Fruit fly (Drosophila melanogaster) whole organism, embryonic: ENCODE measurements around the gene hd.

Source experiments
- Blimp-1 ChIP-seq: fragments of 200-800 bp; sonication (Bioruptor generic); optimal IDR thresholded peaks from 3 replicates; lab custom pipeline; 2018; ENCODE audit warnings: missing biosample characterization, missing genetic modification characterization, mild to moderate bottlenecking, moderate library complexity, missing genetic modification reagents
- Bteb2 ChIP-seq: fragments of 200-800 bp; sonication (Bioruptor generic); optimal IDR thresholded peaks from 2 replicates; lab custom pipeline; 2016; ENCODE audit warnings: missing biosample characterization, missing genetic modification characterization
- CG10209 ChIP-seq: fragments of 200-800 bp; sonication (Bioruptor generic); optimal IDR thresholded peaks from 3 replicates; lab custom pipeline; 2017; ENCODE audit warnings: missing biosample characterization, mild to moderate bottlenecking, missing genetic modification characterization, missing genetic modification reagents
- CG11504 ChIP-seq: fragments of 200-800 bp; sonication (Bioruptor generic); optimal IDR thresholded peaks from 3 replicates; lab custom pipeline; 2019; ENCODE audit warnings: missing biosample characterization, mild to moderate bottlenecking, missing genetic modification characterization, moderate library complexity
- CG11696 ChIP-seq: fragments of 200-800 bp; sonication (Bioruptor generic); IDR thresholded peaks from 2 replicates; pipeline ENCODE4 v1.3.6; 2022; ENCODE audit warnings: missing biosample characterization, missing genetic modification characterization
- CG12155 ChIP-seq: fragments of 200-800 bp; sonication (Bioruptor generic); optimal IDR thresholded peaks from 3 replicates; lab custom pipeline; 2016; ENCODE audit warnings: missing biosample characterization, missing genetic modification characterization
- CG12391 ChIP-seq: fragments of 200-800 bp; sonication (Bioruptor generic); optimal IDR thresholded peaks from 3 replicates; lab custom pipeline; 2018; ENCODE audit warnings: missing biosample characterization, mild to moderate bottlenecking, missing genetic modification characterization, moderate library complexity
- CG12769 ChIP-seq: fragments of 200-800 bp; sonication (Bioruptor generic); optimal IDR thresholded peaks from 2 replicates; lab custom pipeline; 2019; ENCODE audit warnings: missing biosample characterization, mild to moderate bottlenecking, missing genetic modification characterization, moderate library complexity
- CG16863 ChIP-seq: fragments of 200-800 bp; sonication (Bioruptor generic); optimal IDR thresholded peaks from 3 replicates; lab custom pipeline; 2016; ENCODE audit warnings: missing biosample characterization, missing genetic modification characterization
- CG17186 ChIP-seq: fragments of 200-800 bp; sonication (Bioruptor generic); optimal IDR thresholded peaks from 3 replicates; lab custom pipeline; 2017; ENCODE audit warnings: missing biosample characterization, missing genetic modification reagents, missing genetic modification characterization
- CG17361 ChIP-seq: fragments of 200-800 bp; sonication (Bioruptor generic); IDR thresholded peaks from 3 replicates; pipeline ENCODE4 v1.3.6; 2022; ENCODE audit warnings: missing biosample characterization, missing genetic modification characterization
- CG18262 ChIP-seq: fragments of 200-800 bp; optimal IDR thresholded peaks from 3 replicates; lab custom pipeline; 2019; ENCODE audit warnings: missing biosample characterization, mild to moderate bottlenecking, missing genetic modification characterization, moderate library complexity
- CG18476 ChIP-seq: fragments of 200-800 bp; sonication (Bioruptor generic); optimal IDR thresholded peaks from 2 replicates; lab custom pipeline; 2016; ENCODE audit warnings: missing biosample characterization, mild to moderate bottlenecking, missing genetic modification characterization
- CG2116 ChIP-seq: fragments of 200-800 bp; sonication (Bioruptor generic); optimal IDR thresholded peaks from 3 replicates; lab custom pipeline; 2018; ENCODE audit warnings: missing biosample characterization, mild to moderate bottlenecking, missing genetic modification characterization
- CG2199 ChIP-seq: fragments of 200-800 bp; sonication (Bioruptor generic); IDR thresholded peaks from 3 replicates; pipeline ENCODE4 v1.3.6; 2022; ENCODE audit warnings: missing biosample characterization, missing genetic modification characterization
- CG31441 ChIP-seq: fragments of 200-800 bp; sonication (Bioruptor generic); IDR thresholded peaks from 2 replicates; pipeline ENCODE4 v1.3.6; 2022; ENCODE audit warnings: missing biosample characterization, missing genetic modification characterization
- CG34422 ChIP-seq: fragments of 200-800 bp; sonication (Bioruptor generic); IDR thresholded peaks from 3 replicates; pipeline ENCODE4 v1.3.6; 2022; ENCODE audit warnings: missing biosample characterization, missing genetic modification characterization
- CG4820 ChIP-seq: fragments of 200-800 bp; sonication (Bioruptor generic); optimal IDR thresholded peaks from 3 replicates; lab custom pipeline; 2016; ENCODE audit warnings: missing biosample characterization, missing genetic modification characterization
- CG5180 ChIP-seq: fragments of 200-800 bp; sonication (Bioruptor generic); optimal IDR thresholded peaks from 3 replicates; lab custom pipeline; 2017; ENCODE audit warnings: missing biosample characterization, missing genetic modification characterization, mild to moderate bottlenecking, moderate library complexity, missing genetic modification reagents
- CG7357 ChIP-seq: fragments of 200-800 bp; sonication (Bioruptor generic); IDR thresholded peaks from 3 replicates; pipeline ENCODE4 v1.3.6; 2022; ENCODE audit warnings: missing biosample characterization, missing genetic modification characterization
- CG7372 ChIP-seq: fragments of 200-800 bp; sonication (Bioruptor generic); IDR thresholded peaks from 2 replicates; pipeline ENCODE4 v1.3.6; 2022; ENCODE audit warnings: missing biosample characterization, missing genetic modification characterization
- CG8478 ChIP-seq: fragments of >200 bp; optimal IDR thresholded peaks from 2 replicates; lab custom pipeline; 2018
- CG8944 ChIP-seq: fragments of 200-800 bp; sonication (Bioruptor generic); optimal IDR thresholded peaks from 3 replicates; lab custom pipeline; 2016; ENCODE audit warnings: missing biosample characterization, missing genetic modification characterization
- CG9727 ChIP-seq: fragments of 200-800 bp; sonication (Bioruptor generic); optimal IDR thresholded peaks from 3 replicates; lab custom pipeline; 2017; ENCODE audit warnings: missing biosample characterization, mild to moderate bottlenecking, missing genetic modification characterization
- CG9932 ChIP-seq: fragments of 200-800 bp; sonication (Bioruptor generic); IDR thresholded peaks from 2 replicates; pipeline ENCODE4 v1.3.6; 2022; ENCODE audit warnings: missing biosample characterization, missing genetic modification characterization
- CTCF ChIP-seq: fragments of 200-800 bp; sonication (Bioruptor generic); optimal IDR thresholded peaks from 2 replicates; lab custom pipeline; 2017; ENCODE audit warnings: missing biosample characterization, mild to moderate bottlenecking, missing genetic modification characterization, moderate library complexity
- D ChIP-seq, 2 experiments: fragments of 200-800 bp in 1 of 2; fragments of >200 bp in 1 of 2; sonication (Bioruptor generic) in 1 of 2; optimal IDR thresholded peaks; 2 replicates in 1 of 2; 3 replicates in 1 of 2; lab custom pipeline; 2017; ENCODE audit warnings: mild to moderate bottlenecking in 1 of 2, missing biosample characterization in 1 of 2, missing genetic modification characterization in 1 of 2, missing genetic modification reagents in 1 of 2
- Deaf1 ChIP-seq: fragments of 200-800 bp; optimal IDR thresholded peaks from 3 replicates; lab custom pipeline; 2019; ENCODE audit warnings: missing biosample characterization, mild to moderate bottlenecking, missing genetic modification characterization, moderate library complexity
- Elba2 ChIP-seq: fragments of 200-800 bp; sonication (Bioruptor generic); optimal IDR thresholded peaks from 3 replicates; lab custom pipeline; 2016; ENCODE audit warnings: missing biosample characterization, missing genetic modification characterization
- HHEX ChIP-seq: fragments of 200-800 bp; sonication (Bioruptor generic); optimal IDR thresholded peaks from 3 replicates; lab custom pipeline; 2017; ENCODE audit warnings: missing biosample characterization, mild to moderate bottlenecking, missing genetic modification characterization, missing genetic modification reagents
- Hmr ChIP-seq: fragments of 200-800 bp; sonication (Bioruptor generic); optimal IDR thresholded peaks from 3 replicates; lab custom pipeline; 2017; ENCODE audit warnings: mild to moderate bottlenecking, missing biosample characterization, missing genetic modification reagents, missing genetic modification characterization
- Lim3 ChIP-seq: fragments of 200-800 bp; sonication (Bioruptor generic); IDR thresholded peaks from 2 replicates; pipeline ENCODE4 v1.3.6; 2022; ENCODE audit warnings: missing biosample characterization, missing genetic modification characterization
- NFAT ChIP-seq: fragments of 200-800 bp; sonication (Bioruptor generic); IDR thresholded peaks from 2 replicates; pipeline ENCODE4 v1.3.6; 2022; ENCODE audit warnings: missing biosample characterization, missing genetic modification characterization
- Sox100B ChIP-seq: fragments of 200-800 bp; sonication (Bioruptor generic); optimal IDR thresholded peaks from 3 replicates; lab custom pipeline; 2018; ENCODE audit warnings: missing biosample characterization, mild to moderate bottlenecking, missing genetic modification characterization
- Sox102F ChIP-seq: fragments of 200-800 bp; sonication (Bioruptor generic); optimal IDR thresholded peaks from 2 replicates; lab custom pipeline; 2018; ENCODE audit warnings: missing biosample characterization, mild to moderate bottlenecking, missing genetic modification characterization, moderate library complexity
- TFAM ChIP-seq: fragments of 200-800 bp; sonication (Bioruptor generic); optimal IDR thresholded peaks from 2 replicates; lab custom pipeline; 2017; ENCODE audit warnings: missing biosample characterization, missing genetic modification characterization, inconsistent platforms
- abd-A ChIP-seq: fragments of 200-800 bp; sonication (Bioruptor generic); optimal IDR thresholded peaks from 3 replicates; lab custom pipeline; 2019; ENCODE audit warnings: missing biosample characterization, mild to moderate bottlenecking, missing genetic modification characterization, moderate library complexity
- crc ChIP-seq: fragments of 200-800 bp; sonication (Bioruptor generic); optimal IDR thresholded peaks from 2 replicates; lab custom pipeline; 2016; ENCODE audit warnings: missing biosample characterization, missing genetic modification characterization
- cwo ChIP-seq: fragments of 200-800 bp; sonication (Bioruptor generic); optimal IDR thresholded peaks from 3 replicates; lab custom pipeline; 2017; ENCODE audit warnings: missing biosample characterization, missing genetic modification characterization, mild to moderate bottlenecking, moderate library complexity, missing genetic modification reagents
- dimm ChIP-seq: fragments of 200-800 bp; sonication (Bioruptor generic); IDR thresholded peaks from 2 replicates; pipeline ENCODE4 v1.3.6; 2022; ENCODE audit warnings: missing biosample characterization, missing genetic modification characterization
- ewg ChIP-seq: fragments of 200-800 bp; sonication (Bioruptor generic); optimal IDR thresholded peaks from 3 replicates; lab custom pipeline; 2017; ENCODE audit warnings: mild to moderate bottlenecking, missing biosample characterization, missing genetic modification reagents, missing genetic modification characterization
- gro ChIP-seq: fragments of 200-800 bp; sonication (Bioruptor generic); optimal IDR thresholded peaks from 2 replicates; lab custom pipeline; 2016; ENCODE audit warnings: missing biosample characterization, missing genetic modification characterization
- hb ChIP-seq: fragments of 200-800 bp; sonication (Bioruptor generic); IDR thresholded peaks from 3 replicates; pipeline ENCODE4 v1.3.6; 2022; ENCODE audit warnings: missing biosample characterization, missing genetic modification characterization; ENCODE audit not compliant: partially characterized antibody
- maf-S ChIP-seq: fragments of 200-800 bp; sonication (Bioruptor generic); optimal IDR thresholded peaks from 2 replicates; lab custom pipeline; 2016; ENCODE audit warnings: missing biosample characterization, missing genetic modification characterization
- pros ChIP-seq: fragments of 200-800 bp; sonication (Bioruptor generic); optimal IDR thresholded peaks from 3 replicates; lab custom pipeline; 2019; ENCODE audit warnings: missing biosample characterization, mild to moderate bottlenecking, missing genetic modification characterization, moderate library complexity
- pzg ChIP-seq: fragments of 200-800 bp; sonication (Bioruptor generic); optimal IDR thresholded peaks from 3 replicates; lab custom pipeline; 2018; ENCODE audit warnings: missing biosample characterization, mild to moderate bottlenecking, missing genetic modification characterization, moderate library complexity
- sens ChIP-seq: fragments of 200-800 bp; sonication (Bioruptor generic); peaks from one replicate; lab custom pipeline; 2016; ENCODE audit warnings: missing biosample characterization, missing genetic modification characterization
- sim ChIP-seq: fragments of 200-800 bp; sonication (Bioruptor generic); IDR thresholded peaks from 2 replicates; pipeline ENCODE4 v1.3.6; 2022; ENCODE audit warnings: missing biosample characterization, missing genetic modification characterization
- sna ChIP-seq: fragments of 200-800 bp; sonication (Bioruptor generic); IDR thresholded peaks from 2 replicates; pipeline ENCODE4 v1.3.6; 2022; ENCODE audit warnings: missing biosample characterization, missing genetic modification characterization; ENCODE audit not compliant: partially characterized antibody
- sr ChIP-seq: fragments of 200-800 bp; sonication (Bioruptor generic); IDR thresholded peaks from 3 replicates; pipeline ENCODE4 v1.3.6; 2022; ENCODE audit warnings: missing biosample characterization, missing genetic modification characterization

hd gene

dm6 chr3R:5354373-5355134 lies 20.2 kb downstream of the hd start, which contains the start of the genes CG11999 and CG1161 (continued):
- no peak for TF ChIP-seq Bteb2 (GFP tag; lab: Kevin White, UChicago)
- TF ChIP-seq abd-A (tag; lab: Kevin White, UChicago): no peak
- TF ChIP-seq ewg: no peak
- no peak for TF ChIP-seq pros (GFP tag; lab: Kevin White, UChicago)
- no peak for TF ChIP-seq cwo (GFP tag; lab: Kevin White, UChicago)
- TF ChIP-seq TFAM: no peak
- no peak for TF ChIP-seq Lim3
- no peak for TF ChIP-seq CG2199 (GFP tag; lab: Robert Waterston, UW)
- no peak for TF ChIP-seq CG8478 (lab: Kevin White, UChicago)
- TF ChIP-seq CG17361: peak; percentile 60; the same call in 2 of the 3 replicates
- TF ChIP-seq crc (GFP tag; lab: Kevin White, UChicago): no peak
- TF ChIP-seq hb: no peak
- peak; percentile 89 for TF ChIP-seq CG2116
- TF ChIP-seq CG16863 (GFP tag; lab: Kevin White, UChicago): no peak
- no peak for TF ChIP-seq CG10209 (GFP tag; lab: Kevin White, UChicago)
- no peak for TF ChIP-seq dimm (GFP tag; lab: Robert Waterston, UW)
- no peak for TF ChIP-seq Sox100B (GFP tag; lab: Kevin White, UChicago)
- TF ChIP-seq pzg (GFP tag; lab: Kevin White, UChicago): peak; percentile 33
- no peak for TF ChIP-seq D (optimal IDR thresholded peaks at IDR 0.05; lab: Kevin White, UChicago)
- no peak for TF ChIP-seq D (GFP tag; optimal IDR thresholded peaks at IDR 0.05; lab: Kevin White, UChicago)
- TF ChIP-seq sr: no peak
- no peak for TF ChIP-seq CG11696 (GFP tag; lab: Robert Waterston, UW)
- TF ChIP-seq maf-S (GFP tag; lab: Kevin White, UChicago): no peak
- TF ChIP-seq CG4820 (GFP tag; lab: Kevin White, UChicago): no peak
- TF ChIP-seq CG11504 (tag; lab: Kevin White, UChicago): peak; percentile 47
- peak; percentile 82 for TF ChIP-seq sens (GFP tag; lab: Kevin White, UChicago)
- TF ChIP-seq CG12155 (GFP tag; lab: Kevin White, UChicago): no peak
- TF ChIP-seq Deaf1: no peak
- 0 out of 3 replicates have a peak, but pooled peaks have one; percentile 24 for TF ChIP-seq CG34422
- peak; percentile 64 for TF ChIP-seq CG12391 (tag; lab: Kevin White, UChicago)
- no peak for TF ChIP-seq CTCF (GFP tag; lab: Kevin White, UChicago)
- TF ChIP-seq CG17186 (GFP tag; lab: Kevin White, UChicago): peak; percentile 26
- TF ChIP-seq CG18476: no peak
- no peak for TF ChIP-seq gro (GFP tag; lab: Kevin White, UChicago)
- TF ChIP-seq CG12769 (tag; lab: Kevin White, UChicago): no peak
- no peak for TF ChIP-seq Sox102F (GFP tag; lab: Kevin White, UChicago)
- no peak for TF ChIP-seq HHEX (GFP tag; lab: Kevin White, UChicago)
- TF ChIP-seq Hmr (GFP tag; lab: Kevin White, UChicago): peak; percentile 26
- TF ChIP-seq Elba2: no peak
- peak; percentile 19 for TF ChIP-seq CG9727 (GFP tag; lab: Kevin White, UChicago)
- no peak for TF ChIP-seq Blimp-1
- TF ChIP-seq CG7357 (GFP tag; lab: Robert Waterston, UW): no peak
- TF ChIP-seq CG9932 (GFP tag; lab: Robert Waterston, UW): no peak
- TF ChIP-seq CG7372: no peak
- no peak for TF ChIP-seq sna (GFP tag; lab: Robert Waterston, UW)
- peak; percentile 34 for TF ChIP-seq CG18262 (tag; lab: Kevin White, UChicago)
- TF ChIP-seq NFAT: no peak
- no peak; the same call in 1 of the 2 replicates for TF ChIP-seq CG31441
- no peak for TF ChIP-seq CG5180 (GFP tag; lab: Kevin White, UChicago)
- no peak for TF ChIP-seq sim (GFP tag; lab: Robert Waterston, UW)
- TF ChIP-seq CG8944 (GFP tag; lab: Kevin White, UChicago): no peak
